Fruit fly (Drosophila melanogaster): Measurements from ENCODE around the gene Slh.
A peak's percentile ranks its signal among the peaks of the same experiment; 100 is the strongest.

Slh gene

dm6 chr2L:2492692-2493626 lies 488 bp upstream of the Slh start, which contains the start of gene oaf:
Gene oaf (plus strand): TSS chr2L:2492955.
- no peak for TF ChIP-seq N (GFP tag; optimal IDR thresholded peaks at IDR 0.05)
- peak; percentile 59 for TF ChIP-seq fru (GFP tag; optimal IDR thresholded peaks at IDR 0.05)
- no peak for TF ChIP-seq CrebA (GFP tag; optimal IDR thresholded peaks at IDR 0.05; ENCODE audit: borderline replicate concordance)
- peak; percentile 22 for TF ChIP-seq woc (GFP tag; optimal IDR thresholded peaks at IDR 0.05)
- TF ChIP-seq OdsH (GFP tag; optimal IDR thresholded peaks at IDR 0.05): peak; percentile 38
- TF ChIP-seq sage (GFP tag; optimal IDR thresholded peaks at IDR 0.05): peak; percentile 47
- no peak for TF ChIP-seq Dfd (GFP tag; optimal IDR thresholded peaks at IDR 0.05)
- peak; percentile 51 for TF ChIP-seq rgr (GFP tag; optimal IDR thresholded peaks at IDR 0.05)
- peak; percentile 64 for TF ChIP-seq HLH106 (tag; optimal IDR thresholded peaks at IDR 0.05)
- no peak for TF ChIP-seq lola (GFP tag; optimal IDR thresholded peaks at IDR 0.05)
- no peak for TF ChIP-seq Hr78 (GFP tag; optimal IDR thresholded peaks at IDR 0.05)
- no peak for TF ChIP-seq pan (optimal IDR thresholded peaks at IDR 0.05)
- TF ChIP-seq Hr83 (GFP tag; optimal IDR thresholded peaks at IDR 0.05; ENCODE audit: poor library complexity, severe bottlenecking): no peak
- peak; percentile 12 for TF ChIP-seq GATAd (GFP tag; optimal IDR thresholded peaks at IDR 0.05)
- peak; percentile 27 for TF ChIP-seq CG9705 (GFP tag; optimal IDR thresholded peaks at IDR 0.05)
- TF ChIP-seq Myc (optimal IDR thresholded peaks at IDR 0.05): peak; percentile 2
- no peak for TF ChIP-seq Vsx2 (GFP tag; optimal IDR thresholded peaks at IDR 0.05; ENCODE audit: partially characterized antibody)
- no peak for TF ChIP-seq Rel (GFP tag; optimal IDR thresholded peaks at IDR 0.05)
- peak; percentile 52 for TF ChIP-seq Rel (tag; optimal IDR thresholded peaks at IDR 0.05)
- TF ChIP-seq sv (GFP tag; optimal IDR thresholded peaks at IDR 0.05): peak; percentile 66
- no peak for TF ChIP-seq dmrt93B (GFP tag; optimal IDR thresholded peaks at IDR 0.05)
- no peak for TF ChIP-seq dsf (GFP tag; optimal IDR thresholded peaks at IDR 0.05; ENCODE audit: borderline replicate concordance)
- TF ChIP-seq Sp1 (GFP tag; optimal IDR thresholded peaks at IDR 0.05): peak; percentile 37
- no peak for TF ChIP-seq dl (GFP tag; optimal IDR thresholded peaks at IDR 0.05; ENCODE audit: insufficient read depth in 1 of 2, partially characterized antibody in 2 of 2)
- peak; percentile 58 for TF ChIP-seq ey (GFP tag; optimal IDR thresholded peaks at IDR 0.05)
- peak; percentile 42 for TF ChIP-seq Jra (GFP tag; optimal IDR thresholded peaks at IDR 0.05)
- TF ChIP-seq psq (GFP tag; optimal IDR thresholded peaks at IDR 0.05): peak; percentile 34
- peak; percentile 7 for TF ChIP-seq br (GFP tag; optimal IDR thresholded peaks at IDR 0.05)
- TF ChIP-seq Dif (GFP tag; optimal IDR thresholded peaks at IDR 0.05; ENCODE audit: partially characterized antibody): no peak
- TF ChIP-seq jim (GFP tag; optimal IDR thresholded peaks at IDR 0.05): no peak
- TF ChIP-seq Hnf4 (GFP tag; optimal IDR thresholded peaks at IDR 0.05): peak; percentile 77
- peak; percentile 62 for TF ChIP-seq h (GFP tag; optimal IDR thresholded peaks at IDR 0.05)
- no peak for TF ChIP-seq Mio (GFP tag; optimal IDR thresholded peaks at IDR 0.05)
- TF ChIP-seq usp (GFP tag; optimal IDR thresholded peaks at IDR 0.05): no peak
- peak in 1 of 2 experiments; percentile 71 for TF ChIP-seq foxo (GFP tag; optimal IDR thresholded peaks at IDR 0.05)
- no peak for TF ChIP-seq tai (GFP tag; optimal IDR thresholded peaks at IDR 0.05)
- TF ChIP-seq CG32264 (GFP tag; optimal IDR thresholded peaks at IDR 0.05): no peak
- peak; percentile 69 for TF ChIP-seq brk (GFP tag; optimal IDR thresholded peaks at IDR 0.05)
- no peak for TF ChIP-seq Abd-B (GFP tag; optimal IDR thresholded peaks at IDR 0.05)

- TF ChIP-seq usp (GFP tag; optimal IDR thresholded peaks at IDR 0.05) (no peak), HLH106 (tag; optimal IDR thresholded peaks at IDR 0.05) (peak; percentile 84), lola (GFP tag; optimal IDR thresholded peaks at IDR 0.05) (no peak), foxo (GFP tag; optimal IDR thresholded peaks at IDR 0.05) (peak in 1 of 2 experiments; percentile 88), Jra (GFP tag; optimal IDR thresholded peaks at IDR 0.05) (peak; percentile 34), Vsx2 (GFP tag; optimal IDR thresholded peaks at IDR 0.05; ENCODE audit: partially characterized antibody) (no peak), N (GFP tag; optimal IDR thresholded peaks at IDR 0.05) (no peak), sv (GFP tag; optimal IDR thresholded peaks at IDR 0.05) (no peak), tai (GFP tag; optimal IDR thresholded peaks at IDR 0.05) (no peak), Dif (GFP tag; optimal IDR thresholded peaks at IDR 0.05; ENCODE audit: partially characterized antibody) (no peak), pan (optimal IDR thresholded peaks at IDR 0.05) (no peak), CrebA (GFP tag; optimal IDR thresholded peaks at IDR 0.05; ENCODE audit: borderline replicate concordance) (peak; percentile 17), sage (GFP tag; optimal IDR thresholded peaks at IDR 0.05) (peak; percentile 77), Sp1 (GFP tag; optimal IDR thresholded peaks at IDR 0.05) (peak; percentile 84), GATAd (GFP tag; optimal IDR thresholded peaks at IDR 0.05) (no peak), Hnf4 (GFP tag; optimal IDR thresholded peaks at IDR 0.05) (peak; percentile 76), dl (GFP tag; optimal IDR thresholded peaks at IDR 0.05; ENCODE audit: insufficient read depth in 1 of 2, partially characterized antibody in 2 of 2) (no peak), ey (GFP tag; optimal IDR thresholded peaks at IDR 0.05) (peak; percentile 87), jim (GFP tag; optimal IDR thresholded peaks at IDR 0.05) (no peak), Hr78 (GFP tag; optimal IDR thresholded peaks at IDR 0.05) (no peak), woc (GFP tag; optimal IDR thresholded peaks at IDR 0.05) (peak; percentile 84), dmrt93B (GFP tag; optimal IDR thresholded peaks at IDR 0.05) (peak; percentile 65), Hr83 (GFP tag; optimal IDR thresholded peaks at IDR 0.05; ENCODE audit: poor library complexity, severe bottlenecking) (no peak), rgr (GFP tag; optimal IDR thresholded peaks at IDR 0.05) (peak; percentile 83), CG32264 (GFP tag; optimal IDR thresholded peaks at IDR 0.05) (peak; percentile 63), Abd-B (GFP tag; optimal IDR thresholded peaks at IDR 0.05) (no peak), psq (GFP tag; optimal IDR thresholded peaks at IDR 0.05) (peak; percentile 83), Myc (optimal IDR thresholded peaks at IDR 0.05) (no peak), h (GFP tag; optimal IDR thresholded peaks at IDR 0.05) (peak; percentile 90), Mio (GFP tag; optimal IDR thresholded peaks at IDR 0.05) (no peak), dsf (GFP tag; optimal IDR thresholded peaks at IDR 0.05; ENCODE audit: borderline replicate concordance) (peak; percentile 3), Rel (GFP tag; optimal IDR thresholded peaks at IDR 0.05) (peak; percentile 40), Rel (tag; optimal IDR thresholded peaks at IDR 0.05) (peak; percentile 33), br (GFP tag; optimal IDR thresholded peaks at IDR 0.05) (peak; percentile 84), CG9705 (GFP tag; optimal IDR thresholded peaks at IDR 0.05) (peak; percentile 67), OdsH (GFP tag; optimal IDR thresholded peaks at IDR 0.05) (peak; percentile 83), brk (GFP tag; optimal IDR thresholded peaks at IDR 0.05) (peak; percentile 74), fru (GFP tag; optimal IDR thresholded peaks at IDR 0.05) (peak; percentile 90), Dfd (GFP tag; optimal IDR thresholded peaks at IDR 0.05) (no peak)
Observed at dm6 chr2L:2486851-2487250, 5.6 kb downstream of the Slh start.

Measured in whole organism, wandering third instar larva.